Worm (Caenorhabditis elegans) whole organism, L4 larva: ENCODE data around the gene B0348.1.

ENCODE experiments used
- aly-2 ChIP-seq: sonication (generic microtip); optimal IDR thresholded peaks from 2 replicates; lab custom pipeline; 2018; ENCODE audit warnings: missing biosample characterization, missing genetic modification characterization
- ceh-32 ChIP-seq: sonication (generic microtip); optimal IDR thresholded peaks from 2 replicates; lab custom pipeline; 2016; ENCODE audit warnings: mild to moderate bottlenecking, missing genetic modification characterization, missing compliant biosample characterization; ENCODE audit not compliant: poor library complexity
- ces-1 ChIP-seq: fragments of 150-350 bp; sonication (generic microtip); optimal IDR thresholded peaks from 4 replicates; lab custom pipeline; 2014; ENCODE audit warnings: missing biosample characterization, missing genetic modification reagents, missing genetic modification characterization
- dve-1 ChIP-seq: sonication (generic microtip); optimal IDR thresholded peaks from 2 replicates; lab custom pipeline; 2017; ENCODE audit warnings: antibody characterized with exemption, mild to moderate bottlenecking, missing genetic modification characterization, missing compliant biosample characterization; ENCODE audit not compliant: insufficient read depth
- hlh-11 ChIP-seq: fragments of 200-800 bp; sonication (Bioruptor generic); optimal IDR thresholded peaks from 2 replicates; lab custom pipeline; 2018; ENCODE audit warnings: mild to moderate bottlenecking, missing genetic modification characterization, missing compliant biosample characterization
- set-16 ChIP-seq: fragments of 200-800 bp; sonication (Bioruptor generic); IDR thresholded peaks from 2 replicates; pipeline ENCODE4 v1.3.6; 2022; ENCODE audit warnings: missing genetic modification reagents, missing genetic modification characterization, missing compliant biosample characterization
- spr-1 ChIP-seq: sonication (generic microtip); optimal IDR thresholded peaks from 2 replicates; lab custom pipeline; 2016; ENCODE audit warnings: mild to moderate bottlenecking, missing genetic modification characterization, missing compliant biosample characterization
- spr-3 ChIP-seq: fragments of 200-800 bp; sonication (Bioruptor generic); optimal IDR thresholded peaks from 2 replicates; lab custom pipeline; 2018; ENCODE audit warnings: mild to moderate bottlenecking, missing genetic modification characterization, missing compliant biosample characterization
- zip-11 ChIP-seq: fragments of 200-800 bp; sonication (Bioruptor generic); IDR thresholded peaks from 2 replicates; pipeline ENCODE4 v1.3.6; 2022; ENCODE audit warnings: missing genetic modification characterization, missing compliant biosample characterization

Gene B0348.1

DNA sequence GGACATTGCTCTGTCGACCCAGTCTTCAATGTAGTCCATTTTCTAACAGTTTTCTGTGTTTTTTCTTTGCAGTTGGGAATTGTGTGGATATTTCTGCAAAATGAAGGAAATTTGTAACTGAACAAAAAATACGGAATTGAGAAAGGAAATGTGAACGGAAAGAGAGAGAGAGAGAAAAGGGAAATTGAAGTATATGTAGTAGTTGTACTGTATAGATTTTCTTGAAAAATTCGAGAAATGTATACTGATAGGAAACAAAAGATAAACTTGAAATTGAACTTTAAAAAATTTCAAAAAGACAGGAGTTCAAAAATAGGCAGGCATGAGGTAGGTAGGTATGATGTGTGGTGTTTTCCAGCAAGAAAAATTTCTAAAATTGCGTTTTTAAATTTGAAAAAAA lies 35.0 kb downstream of the B0348.1 start, which contains the start of gene daam-1:
daam-1 (minus strand) TSS at position 101 of the 400 bp plus-strand sequence.
- TF ChIP-seq ces-1 (GFP tag; lab: Kevin White, UChicago) (no peak), dve-1 (tag; lab: Kevin White, UChicago) (no peak), spr-1 (tag; lab: Kevin White, UChicago) (no peak), zip-11 (GFP tag; lab: Robert Waterston, UW) (no peak), aly-2 (tag; lab: Kevin White, UChicago) (no peak), hlh-11 (tag; lab: Kevin White, UChicago) (no peak), set-16 (GFP tag; lab: Robert Waterston, UW) (no peak), spr-3 (GFP tag; lab: Kevin White, UChicago) (no peak), ceh-32 (tag; lab: Kevin White, UChicago) (no peak)
